Worm (Caenorhabditis elegans) whole organism, mixed stage, embryonic: Measurements from ENCODE around the gene mdt-19.
"Not testable (repeated sequence)": the region's sequence is repeated elsewhere in the genome, so short reads cannot be mapped to it uniquely, and the experiment has no call there.

Experiments
- M03D4.4 ChIP-seq: sonication (generic microtip); optimal IDR thresholded peaks from 2 replicates; lab custom pipeline; 2017; ENCODE audit warnings: mild to moderate bottlenecking, missing genetic modification characterization, missing compliant biosample characterization
- blmp-1 ChIP-seq: fragments of 150-350 bp; optimal IDR thresholded peaks from 2 replicates; lab custom pipeline; 2014; ENCODE audit warnings: missing biosample characterization, missing genetic modification characterization
- ceh-39 ChIP-seq: fragments of 150-350 bp; optimal IDR thresholded peaks from 2 replicates; lab custom pipeline; 2014; ENCODE audit warnings: missing biosample characterization, missing genetic modification characterization
- ceh-43 ChIP-seq: fragments of 200-800 bp; sonication (Bioruptor generic); optimal IDR thresholded peaks from 2 replicates; lab custom pipeline; 2018; ENCODE audit warnings: mild to moderate bottlenecking, missing genetic modification characterization, moderate library complexity, missing compliant biosample characterization
- ceh-83 ChIP-seq: fragments of 200-800 bp; sonication (Bioruptor generic); optimal IDR thresholded peaks from 2 replicates; lab custom pipeline; 2018; ENCODE audit warnings: mild to moderate bottlenecking, missing genetic modification characterization, missing compliant biosample characterization
- ces-1 ChIP-seq: fragments of 150-350 bp; optimal IDR thresholded peaks from 2 replicates; lab custom pipeline; 2014; ENCODE audit warnings: missing biosample characterization, missing genetic modification reagents, missing genetic modification characterization
- cnd-1 ChIP-seq: fragments of 200-800 bp; sonication (Bioruptor generic); optimal IDR thresholded peaks from 2 replicates; lab custom pipeline; 2018; ENCODE audit warnings: mild to moderate bottlenecking, missing genetic modification characterization, missing compliant biosample characterization
- drap-1 ChIP-seq: fragments of 200-800 bp; sonication (Bioruptor generic); optimal IDR thresholded peaks from 3 replicates; lab custom pipeline; 2018; ENCODE audit warnings: mild to moderate bottlenecking, missing genetic modification characterization, missing compliant biosample characterization
- elt-1 ChIP-seq: sonication (generic microtip); optimal IDR thresholded peaks from 2 replicates; lab custom pipeline; 2017; ENCODE audit warnings: missing genetic modification characterization, mild to moderate bottlenecking, missing compliant biosample characterization, antibody characterized with exemption, moderate library complexity, borderline replicate concordance; ENCODE audit not compliant: insufficient read depth
- elt-3 ChIP-seq: fragments of 150-350 bp; optimal IDR thresholded peaks from 2 replicates; lab custom pipeline; 2014; ENCODE audit warnings: missing biosample characterization, missing genetic modification characterization
- flh-1 ChIP-seq: fragments of 200-800 bp; sonication (Bioruptor generic); optimal IDR thresholded peaks from 2 replicates; lab custom pipeline; 2018; ENCODE audit warnings: mild to moderate bottlenecking, missing genetic modification characterization, moderate library complexity, missing compliant biosample characterization
- ham-2 ChIP-seq: fragments of 200-800 bp; sonication (Bioruptor generic); optimal IDR thresholded peaks from 2 replicates; lab custom pipeline; 2018; ENCODE audit warnings: mild to moderate bottlenecking, missing genetic modification characterization, missing compliant biosample characterization
- hlh-1 ChIP-seq: fragments of 150-350 bp; optimal IDR thresholded peaks from 2 replicates; lab custom pipeline; 2014; ENCODE audit warnings: missing biosample characterization, missing genetic modification reagents, missing genetic modification characterization
- lin-32 ChIP-seq: fragments of 200-800 bp; sonication (Bioruptor generic); optimal IDR thresholded peaks from 2 replicates; lab custom pipeline; 2018; ENCODE audit warnings: mild to moderate bottlenecking, missing genetic modification characterization, missing compliant biosample characterization
- lsy-2 ChIP-seq: fragments of 150-350 bp; optimal IDR thresholded peaks from 2 replicates; lab custom pipeline; 2014; ENCODE audit warnings: missing biosample characterization, missing genetic modification characterization
- mab-5 ChIP-seq: fragments of 150-350 bp; optimal IDR thresholded peaks from 2 replicates; lab custom pipeline; 2014; ENCODE audit warnings: missing biosample characterization, missing genetic modification characterization
- mep-1 ChIP-seq: fragments of 150-350 bp; optimal IDR thresholded peaks from 2 replicates; lab custom pipeline; 2017; ENCODE audit warnings: missing biosample characterization, missing genetic modification reagents, missing genetic modification characterization, inconsistent platforms
- mls-2 ChIP-seq: sonication (generic microtip); optimal IDR thresholded peaks from 2 replicates; lab custom pipeline; 2016; ENCODE audit warnings: mild to moderate bottlenecking, missing genetic modification characterization, moderate library complexity, missing compliant biosample characterization
- nhr-12 ChIP-seq: fragments of 150-350 bp; optimal IDR thresholded peaks from 2 replicates; lab custom pipeline; 2014; ENCODE audit warnings: missing biosample characterization, missing genetic modification characterization
- nhr-2 ChIP-seq: fragments of 150-350 bp; optimal IDR thresholded peaks from 2 replicates; lab custom pipeline; 2014; ENCODE audit warnings: missing biosample characterization, missing genetic modification characterization
- nhr-237 ChIP-seq: fragments of 150-350 bp; optimal IDR thresholded peaks from 2 replicates; lab custom pipeline; 2014; ENCODE audit warnings: missing biosample characterization, missing genetic modification characterization
- nhr-28 ChIP-seq: fragments of 150-350 bp; optimal IDR thresholded peaks from 2 replicates; lab custom pipeline; 2014; ENCODE audit warnings: missing biosample characterization, missing genetic modification characterization
- nhr-76 ChIP-seq: sonication (generic microtip); optimal IDR thresholded peaks from 2 replicates; lab custom pipeline; 2017; ENCODE audit warnings: missing biosample characterization, missing genetic modification characterization
- pha-4 ChIP-seq: fragments of 150-350 bp; optimal IDR thresholded peaks from 2 replicates; lab custom pipeline; 2018; ENCODE audit warnings: missing biosample characterization, missing genetic modification reagents, missing genetic modification characterization
- sptf-1 ChIP-seq: sonication (generic microtip); optimal IDR thresholded peaks from 2 replicates; lab custom pipeline; 2017; ENCODE audit warnings: mild to moderate bottlenecking, missing genetic modification characterization, moderate library complexity, missing compliant biosample characterization
- tbx-8 ChIP-seq: fragments of 200-800 bp; sonication (Bioruptor generic); optimal IDR thresholded peaks from 2 replicates; lab custom pipeline; 2018; ENCODE audit warnings: mild to moderate bottlenecking, missing genetic modification characterization, moderate library complexity, missing compliant biosample characterization
- unc-120 ChIP-seq: sonication (generic microtip); optimal IDR thresholded peaks from 2 replicates; lab custom pipeline; 2017; ENCODE audit warnings: missing genetic modification characterization, missing compliant biosample characterization; ENCODE audit not compliant: poor library complexity, severe bottlenecking
- unc-39 ChIP-seq: fragments of 150-350 bp; optimal IDR thresholded peaks from 2 replicates; lab custom pipeline; 2014; ENCODE audit warnings: missing biosample characterization, missing genetic modification characterization
- unc-62 ChIP-seq: fragments of 150-350 bp; optimal IDR thresholded peaks from 2 replicates; lab custom pipeline; 2014; ENCODE audit warnings: missing biosample characterization, missing genetic modification reagents, missing genetic modification characterization
- zip-8 ChIP-seq: fragments of 150-350 bp; optimal IDR thresholded peaks from 2 replicates; lab custom pipeline; 2014; ENCODE audit warnings: missing biosample characterization, missing genetic modification characterization
- ztf-11 ChIP-seq: fragments of 150-350 bp; optimal IDR thresholded peaks from 2 replicates; lab custom pipeline; 2014; ENCODE audit warnings: missing biosample characterization, missing genetic modification characterization

mdt-19 gene

DNA sequence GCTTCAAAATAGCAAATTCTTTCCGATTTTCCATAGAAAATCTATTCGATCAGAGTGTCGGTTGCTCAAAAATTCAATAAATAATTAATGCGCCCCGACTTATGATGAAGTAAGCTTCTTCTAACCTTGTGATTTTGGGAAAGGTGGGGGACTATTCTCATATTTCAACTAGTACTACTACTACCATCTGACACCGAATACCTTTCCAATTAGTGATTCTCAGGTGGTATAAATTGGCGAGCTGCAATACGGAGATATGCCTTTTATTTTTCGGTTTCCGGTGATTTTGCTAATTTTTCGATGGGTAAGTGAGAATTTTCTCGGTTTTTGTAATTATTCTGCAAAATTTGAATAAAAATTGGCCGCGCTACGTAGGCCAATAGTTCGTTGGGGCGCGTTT, 36.4 kb upstream of the mdt-19 start, which contains the start of gene nhr-239:
nhr-239 (plus strand) TSS at position 301 of the 400 bp plus-strand sequence.
- TF ChIP-seq nhr-28 (tag; lab: Kevin White, UChicago) = no peak
- TF ChIP-seq nhr-12 (tag; lab: Kevin White, UChicago) = no peak
- no peak for TF ChIP-seq ceh-43 (GFP tag; lab: Kevin White, UChicago)
- no peak for TF ChIP-seq elt-3 (tag; lab: Kevin White, UChicago)
- TF ChIP-seq elt-1 = no peak
- no peak for TF ChIP-seq sptf-1 (tag; lab: Kevin White, UChicago)
- no peak for TF ChIP-seq ztf-11
- no peak for TF ChIP-seq zip-8 (tag; lab: Kevin White, UChicago)
- TF ChIP-seq mab-5 (tag; lab: Kevin White, UChicago) = no peak
- TF ChIP-seq drap-1 = no peak
- no peak for TF ChIP-seq blmp-1 (tag; lab: Kevin White, UChicago)
- TF ChIP-seq ham-2 = no peak

DNA sequence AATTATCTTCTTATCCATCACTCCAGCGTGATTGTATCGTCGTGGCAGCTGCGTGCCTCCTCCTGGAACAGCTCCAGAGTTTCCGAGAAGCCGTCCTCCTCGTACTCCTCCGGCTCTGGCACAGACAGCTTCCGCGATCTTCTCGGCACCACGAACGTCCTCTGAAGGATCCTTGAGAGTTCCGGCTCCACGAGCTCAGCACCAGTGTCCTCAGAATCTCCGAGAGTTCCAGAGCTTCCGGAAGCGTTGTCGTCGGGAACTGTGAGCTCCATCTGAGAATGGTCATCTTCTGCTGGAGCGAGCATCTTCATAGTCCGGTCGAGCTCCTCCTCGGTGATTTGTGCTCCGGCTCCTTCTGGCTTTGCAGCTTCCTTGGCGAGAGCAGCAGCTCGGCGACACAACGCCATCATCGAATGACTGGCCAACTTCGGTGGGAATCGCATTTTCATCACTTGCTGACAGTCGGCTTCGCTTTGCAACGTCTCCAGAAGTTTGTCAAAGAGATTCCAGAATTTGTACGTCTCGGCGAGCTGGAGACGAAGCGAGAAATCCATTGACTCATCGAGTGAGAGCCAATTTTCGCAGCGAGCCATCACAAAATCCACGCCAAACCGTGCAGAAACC, 34.7 kb upstream of the mdt-19 start:
- no peak for TF ChIP-seq M03D4.4
- no peak for TF ChIP-seq hlh-1 (tag; lab: Kevin White, UChicago)
- TF ChIP-seq ham-2 = no peak
- no peak for TF ChIP-seq tbx-8 (GFP tag; lab: Kevin White, UChicago)
- no peak for TF ChIP-seq lsy-2 (tag; lab: Kevin White, UChicago)

DNA sequence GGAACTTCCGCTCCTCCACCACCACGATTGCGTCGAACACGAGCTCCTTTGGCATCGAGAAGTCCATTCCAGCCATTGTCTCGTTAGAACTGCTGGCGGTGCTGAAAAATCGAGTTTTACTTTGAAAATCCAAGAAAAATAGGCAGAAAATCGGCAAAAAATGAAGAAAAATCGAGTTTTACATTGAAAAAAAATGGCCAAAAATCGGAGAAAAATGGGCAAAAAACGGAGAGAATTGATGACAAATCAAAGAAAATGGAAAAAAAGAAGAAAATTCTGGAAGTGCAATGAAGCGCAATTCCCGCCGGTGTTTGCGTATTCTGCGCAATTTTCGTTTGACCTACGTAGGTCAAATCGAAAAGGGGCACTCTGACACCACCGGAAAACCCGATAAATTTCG, 34.0 kb upstream of the mdt-19 start, which contains the start of gene Y54F10AM.11:
Y54F10AM.11 (minus strand) TSS at position 101 of the 400 bp plus-strand sequence.
- not testable (repeated sequence) for TF ChIP-seq unc-39 (tag; lab: Kevin White, UChicago); pha-4; ceh-83

ce11 chrIII:2571447-2571846, 26.4 kb upstream of the mdt-19 start, which contains the start of gene Y54F10AR.2:
Gene Y54F10AR.2 (minus strand): TSS chrIII:2571547.
- TF ChIP-seq unc-62 (GFP tag; lab: Kevin White, UChicago) (no peak), cnd-1 (tag; lab: Kevin White, UChicago) (no peak), ces-1 (GFP tag; lab: Kevin White, UChicago) (no peak), ceh-39 (tag; lab: Kevin White, UChicago) (no peak), blmp-1 (tag; lab: Kevin White, UChicago) (no peak), tbx-8 (GFP tag; lab: Kevin White, UChicago) (no peak)

- TF ChIP-seq nhr-28 (tag; lab: Kevin White, UChicago) = no peak
- TF ChIP-seq blmp-1 (tag; lab: Kevin White, UChicago) = no peak
- TF ChIP-seq pha-4 = no peak
- TF ChIP-seq nhr-12 (tag; lab: Kevin White, UChicago) = no peak
- no peak for TF ChIP-seq mep-1
Measured at ce11 chrIII:2572421-2572820, 25.4 kb upstream of the mdt-19 start.

DNA sequence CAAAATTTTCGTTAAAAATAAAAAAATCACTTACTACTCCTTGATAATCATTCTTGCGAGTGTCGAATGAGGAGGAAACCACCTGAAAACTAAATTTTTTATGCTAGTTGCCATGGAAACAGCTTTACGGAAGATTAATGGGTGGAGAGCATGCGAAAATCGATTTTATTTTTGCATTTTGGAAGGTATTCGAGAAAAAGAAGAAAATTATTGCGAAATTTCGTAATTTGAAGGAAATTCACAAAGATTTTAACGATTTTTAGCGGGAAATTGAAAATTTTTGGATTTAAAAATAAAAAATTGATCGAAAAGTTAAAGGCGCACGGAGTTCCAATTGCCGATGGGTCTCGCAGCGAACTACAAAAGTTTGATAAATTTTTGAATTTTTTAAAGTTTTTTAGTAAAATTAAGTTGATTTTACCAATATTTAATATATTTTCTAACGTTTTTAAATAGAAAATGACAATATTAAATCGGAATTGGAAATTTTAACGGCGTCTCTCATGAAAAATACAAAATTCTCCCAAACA, 22.2 kb upstream of the mdt-19 start, which contains the start of gene Y54F10AR.1:
Y54F10AR.1 (minus strand) TSS at position 51 of the 530 bp plus-strand sequence.
- TF ChIP-seq nhr-76 (no peak), nhr-12 (tag; lab: Kevin White, UChicago) (no peak), M03D4.4 (no peak), nhr-28 (tag; lab: Kevin White, UChicago) (no peak)

- TF ChIP-seq nhr-2 (tag; lab: Kevin White, UChicago) = no peak
- no peak for TF ChIP-seq ztf-11
- TF ChIP-seq drap-1 = peak; percentile 38
- TF ChIP-seq ceh-39 (tag; lab: Kevin White, UChicago) = no peak
- TF ChIP-seq mab-5 (tag; lab: Kevin White, UChicago) = no peak
- peak; percentile 38 for TF ChIP-seq ceh-83
- peak; percentile 5 for TF ChIP-seq ceh-43 (GFP tag; lab: Kevin White, UChicago)
- no peak for TF ChIP-seq nhr-12 (tag; lab: Kevin White, UChicago)
- peak; percentile 19 for TF ChIP-seq M03D4.4
- peak; percentile 44 for TF ChIP-seq lsy-2 (tag; lab: Kevin White, UChicago)
- TF ChIP-seq mls-2 (tag; lab: Kevin White, UChicago) = peak; percentile 41
- TF ChIP-seq lin-32 = peak; percentile 2
- TF ChIP-seq ham-2 = peak; percentile 69
- peak; percentile 49 for TF ChIP-seq ces-1 (GFP tag; lab: Kevin White, UChicago)
- TF ChIP-seq elt-3 (tag; lab: Kevin White, UChicago) = no peak
- no peak for TF ChIP-seq nhr-76
- TF ChIP-seq flh-1 = no peak
- peak; percentile 75 for TF ChIP-seq sptf-1 (tag; lab: Kevin White, UChicago)
- TF ChIP-seq unc-120 (tag; lab: Kevin White, UChicago) = peak; percentile 48
- TF ChIP-seq tbx-8 (GFP tag; lab: Kevin White, UChicago) = no peak
- no peak for TF ChIP-seq nhr-28 (tag; lab: Kevin White, UChicago)
- peak; percentile 7 for TF ChIP-seq hlh-1 (tag; lab: Kevin White, UChicago)
- no peak for TF ChIP-seq nhr-237 (tag; lab: Kevin White, UChicago)
- TF ChIP-seq cnd-1 (tag; lab: Kevin White, UChicago) = no peak
Measured at ce11 chrIII:2576360-2577259, 21.2 kb upstream of the mdt-19 start.
